Fruit fly (Drosophila melanogaster): ENCODE data around the gene Pkc98E.

dm6 chr3R:29098022-29098421 lies 59.1 kb downstream of the Pkc98E start:
- no peak for TF ChIP-seq CG8359 (GFP tag; optimal IDR thresholded peaks at IDR 0.05; ENCODE audit: borderline replicate concordance)
- no peak for TF ChIP-seq psq (GFP tag; optimal IDR thresholded peaks at IDR 0.05)
